Comparison of ENCODE assay signal across 3 worm cellular contexts in genomic region chrII:15173174-15173573, ce11.
TF ChIP-seq lines count a peak whose summit lies in the region.

No protein-coding gene starts in this region.

TF ChIP-seq in whole organism, L1 larva, 84 proteins besides CTCF, POLR2A, EP300 and RAD21 (continued from another document):
- peak in 1 of 2 experiments; percentile 44 for TF ChIP-seq lsy-2 (tag; optimal IDR thresholded peaks at IDR 0.05; lab: Kevin White, UChicago)
- TF ChIP-seq ceh-82 (tag; optimal IDR thresholded peaks at IDR 0.05; lab: Kevin White, UChicago), result peak; percentile 3 to 38 (median 17)
- peak; percentile 25 for TF ChIP-seq dsc-1 (tag; optimal IDR thresholded peaks at IDR 0.05; lab: Kevin White, UChicago)
- TF ChIP-seq pqm-1 (tag; optimal IDR thresholded peaks at IDR 0.05; lab: Kevin White, UChicago), result no peak
- peak; percentile 65 for TF ChIP-seq nhr-71 (tag; optimal IDR thresholded peaks at IDR 0.05; lab: Kevin White, UChicago)
- TF ChIP-seq rnt-1 (tag; optimal IDR thresholded peaks at IDR 0.05; lab: Kevin White, UChicago), result peak; percentile 8
- no peak for TF ChIP-seq lir-3 (tag; optimal IDR thresholded peaks at IDR 0.05; lab: Kevin White, UChicago; ENCODE audit: poor library complexity)
- TF ChIP-seq Y116A8C.19 (tag; optimal IDR thresholded peaks at IDR 0.05; lab: Kevin White, UChicago; ENCODE audit: borderline replicate concordance), result no peak
- no peak for TF ChIP-seq ceh-90 (tag; optimal IDR thresholded peaks at IDR 0.05; lab: Kevin White, UChicago)
- peak; percentile 27 for TF ChIP-seq nhr-77 (tag; optimal IDR thresholded peaks at IDR 0.05; lab: Kevin White, UChicago)
- TF ChIP-seq efl-3 (GFP tag; optimal IDR thresholded peaks at IDR 0.05; lab: Kevin White, UChicago), result no peak
- TF ChIP-seq egl-27 (tag; optimal IDR thresholded peaks at IDR 0.05; lab: Kevin White, UChicago), result no peak
- TF ChIP-seq aha-1 (tag; optimal IDR thresholded peaks at IDR 0.05; lab: Kevin White, UChicago), result no peak
- TF ChIP-seq pag-3 (tag; optimal IDR thresholded peaks at IDR 0.05; lab: Kevin White, UChicago; ENCODE audit: borderline replicate concordance, insufficient read depth), result no peak
- TF ChIP-seq snu-23 (GFP tag; optimal IDR thresholded peaks at IDR 0.05; lab: Kevin White, UChicago), result peak; percentile 40
- TF ChIP-seq swsn-7 (tag; optimal IDR thresholded peaks at IDR 0.05; lab: Kevin White, UChicago), result peak; percentile 38
- TF ChIP-seq unc-62 (GFP tag; optimal IDR thresholded peaks at IDR 0.05; lab: Kevin White, UChicago), result no peak
- TF ChIP-seq fkh-8 (tag; optimal IDR thresholded peaks at IDR 0.05; lab: Kevin White, UChicago), result peak; percentile 83
- no peak for TF ChIP-seq unc-86 (tag; optimal IDR thresholded peaks at IDR 0.05; lab: Kevin White, UChicago)
- TF ChIP-seq nhr-237 (tag; optimal IDR thresholded peaks at IDR 0.05; lab: Kevin White, UChicago), result peak; percentile 23
- peak; percentile 27 for TF ChIP-seq blmp-1 (tag; optimal IDR thresholded peaks at IDR 0.05; lab: Kevin White, UChicago)
- no peak for TF ChIP-seq nhr-12 (tag; optimal IDR thresholded peaks at IDR 0.05; lab: Kevin White, UChicago)
- TF ChIP-seq dpl-1 (GFP tag; optimal IDR thresholded peaks at IDR 0.05; lab: Kevin White, UChicago), result peak in 2 of 3 experiments; percentile 17 to 27
- no peak for TF ChIP-seq mab-9 (GFP tag; IDR thresholded peaks at IDR 0.05; lab: Robert Waterston, UW)
- no peak for TF ChIP-seq mep-1 (tag; optimal IDR thresholded peaks at IDR 0.05; lab: Kevin White, UChicago)
- no peak for TF ChIP-seq alr-1 (tag; optimal IDR thresholded peaks at IDR 0.05; lab: Kevin White, UChicago; ENCODE audit: borderline replicate concordance)
- TF ChIP-seq lin-35 (GFP tag; optimal IDR thresholded peaks at IDR 0.05; lab: Kevin White, UChicago), result peak; percentile 1 to 41
- peak; percentile 34 for TF ChIP-seq zip-4 (GFP tag; optimal IDR thresholded peaks at IDR 0.05; lab: Kevin White, UChicago)
- peak; percentile 23 for TF ChIP-seq jun-1 (tag; optimal IDR thresholded peaks at IDR 0.05; lab: Kevin White, UChicago)
- TF ChIP-seq vab-15 (tag; optimal IDR thresholded peaks at IDR 0.05; lab: Kevin White, UChicago), result no peak
- peak; percentile 57 for TF ChIP-seq lin-14 (GFP tag; optimal IDR thresholded peaks at IDR 0.05; lab: Kevin White, UChicago)
- peak; percentile 62 for TF ChIP-seq ceh-8 (GFP tag; optimal IDR thresholded peaks at IDR 0.05; lab: Kevin White, UChicago)
- TF ChIP-seq nhr-19 (GFP tag; conservative IDR thresholded peaks at IDR 0.05; lab: Robert Waterston, UW), result no peak
- TF ChIP-seq sup-37 (GFP tag; optimal IDR thresholded peaks at IDR 0.05; lab: Kevin White, UChicago), result no peak
- no peak for TF ChIP-seq irx-1 (tag; optimal IDR thresholded peaks at IDR 0.05; lab: Kevin White, UChicago)

TF ChIP-seq in whole organism, L2 larva, 48 proteins besides CTCF, POLR2A, EP300 and RAD21 (continued from another document):
- TF ChIP-seq C34F6.9 (tag; optimal IDR thresholded peaks at IDR 0.05; lab: Kevin White, UChicago), result peak; percentile 57
- TF ChIP-seq fos-1 (tag; optimal IDR thresholded peaks at IDR 0.05; lab: Kevin White, UChicago), result peak; percentile 1
- TF ChIP-seq nhr-237 (tag; optimal IDR thresholded peaks at IDR 0.05; lab: Kevin White, UChicago), result no peak
- TF ChIP-seq nhr-129 (tag; optimal IDR thresholded peaks at IDR 0.05; lab: Kevin White, UChicago), result peak; percentile 54
- TF ChIP-seq sma-9 (GFP tag; optimal IDR thresholded peaks at IDR 0.05; lab: Kevin White, UChicago), result peak; percentile 11
- TF ChIP-seq sma-9 (tag; optimal IDR thresholded peaks at IDR 0.05; lab: Kevin White, UChicago), result no peak

TF ChIP-seq in whole organism, L4 larva, 104 proteins besides CTCF, POLR2A, EP300 and RAD21 (continued from another document):
- peak; percentile 34 for TF ChIP-seq mes-2 (tag; optimal IDR thresholded peaks at IDR 0.05; lab: Kevin White, UChicago; ENCODE audit: poor library complexity, severe bottlenecking)
- no peak for TF ChIP-seq mep-1 (tag; optimal IDR thresholded peaks at IDR 0.05; lab: Kevin White, UChicago)
- no peak for TF ChIP-seq daf-16 (GFP tag; optimal IDR thresholded peaks at IDR 0.05; lab: Kevin White, UChicago)
- peak; percentile 35 for TF ChIP-seq daf-16 (tag; optimal IDR thresholded peaks at IDR 0.05; lab: Kevin White, UChicago)
- no peak for TF ChIP-seq cey-2 (tag; optimal IDR thresholded peaks at IDR 0.05; lab: Kevin White, UChicago; ENCODE audit: borderline replicate concordance, insufficient read depth)
- peak; percentile 45 for TF ChIP-seq hlh-30 (tag; optimal IDR thresholded peaks at IDR 0.05; lab: Kevin White, UChicago; ENCODE audit: insufficient read depth)
- peak; percentile 22; the same call in 1 of the 2 replicates for TF ChIP-seq dmd-6 (GFP tag; IDR thresholded peaks at IDR 0.05; lab: Robert Waterston, UW)
- no peak for TF ChIP-seq aly-2 (tag; optimal IDR thresholded peaks at IDR 0.05; lab: Kevin White, UChicago)
